Fruit fly (Drosophila melanogaster) whole organism, embryonic: ENCODE data around the gene CG42540.
A peak's percentile ranks its signal among the peaks of the same experiment; 100 is the strongest.

Source experiments
- Awh ChIP-seq: fragments of 200-800 bp; sonication (Bioruptor generic); IDR thresholded peaks from 2 replicates; pipeline ENCODE4, ENCODE4 v1.3.6; 2022; ENCODE audit warnings: missing biosample characterization, missing genetic modification characterization
- Blimp-1 ChIP-seq: fragments of 200-800 bp; sonication (Bioruptor generic); optimal IDR thresholded peaks from 3 replicates; lab custom pipeline; 2018; ENCODE audit warnings: missing biosample characterization, missing genetic modification characterization, mild to moderate bottlenecking, moderate library complexity, missing genetic modification reagents
- CG10209 ChIP-seq: fragments of 200-800 bp; sonication (Bioruptor generic); optimal IDR thresholded peaks from 3 replicates; lab custom pipeline; 2017; ENCODE audit warnings: missing biosample characterization, mild to moderate bottlenecking, missing genetic modification characterization, missing genetic modification reagents
- CG10431 ChIP-seq: fragments of 200-800 bp; sonication (Bioruptor generic); optimal IDR thresholded peaks from 3 replicates; lab custom pipeline; 2018; ENCODE audit warnings: missing biosample characterization, mild to moderate bottlenecking, missing genetic modification characterization
- CG10959 ChIP-seq: fragments of 200-800 bp; sonication (Bioruptor generic); IDR thresholded peaks from 2 replicates; pipeline ENCODE4 v1.3.6; 2022; ENCODE audit warnings: missing biosample characterization, missing genetic modification characterization
- CG10979 ChIP-seq: fragments of 200-800 bp; sonication (Bioruptor generic); optimal IDR thresholded peaks from 2 replicates; lab custom pipeline; 2018; ENCODE audit warnings: missing biosample characterization, mild to moderate bottlenecking, missing genetic modification characterization, moderate library complexity
- CG11695 ChIP-seq: fragments of 200-800 bp; sonication (Bioruptor generic); IDR thresholded peaks from 3 replicates; pipeline ENCODE4 v1.3.6; 2022; ENCODE audit warnings: missing biosample characterization, missing genetic modification characterization
- CG12155 ChIP-seq: fragments of 200-800 bp; sonication (Bioruptor generic); optimal IDR thresholded peaks from 3 replicates; lab custom pipeline; 2016; ENCODE audit warnings: missing biosample characterization, missing genetic modification characterization
- CG12659 ChIP-seq: fragments of 200-800 bp; sonication (Bioruptor generic); optimal IDR thresholded peaks from 3 replicates; lab custom pipeline; 2017; ENCODE audit warnings: mild to moderate bottlenecking, missing biosample characterization, missing genetic modification reagents, missing genetic modification characterization
- CG13424 ChIP-seq: fragments of 200-800 bp; sonication (Bioruptor generic); optimal IDR thresholded peaks from 2 replicates; lab custom pipeline; 2019; ENCODE audit warnings: missing biosample characterization, mild to moderate bottlenecking, missing genetic modification characterization, moderate library complexity
- CG14860 ChIP-seq: fragments of 200-800 bp; sonication (Bioruptor generic); IDR thresholded peaks from 3 replicates; pipeline ENCODE4 v1.3.6; 2022; ENCODE audit warnings: missing biosample characterization, missing genetic modification characterization; ENCODE audit not compliant: partially characterized antibody
- CG15514 ChIP-seq: fragments of 200-800 bp; sonication (Bioruptor generic); optimal IDR thresholded peaks from 3 replicates; lab custom pipeline; 2017; ENCODE audit warnings: missing biosample characterization, missing genetic modification characterization, mild to moderate bottlenecking, moderate library complexity, missing genetic modification reagents
- CG15696 ChIP-seq: fragments of 200-800 bp; sonication (Bioruptor generic); optimal IDR thresholded peaks from 2 replicates; lab custom pipeline; 2019; ENCODE audit warnings: missing biosample characterization, mild to moderate bottlenecking, missing genetic modification characterization, moderate library complexity
- CG16815 ChIP-seq: fragments of 200-800 bp; sonication (Bioruptor generic); optimal IDR thresholded peaks from 3 replicates; lab custom pipeline; 2017; ENCODE audit warnings: missing biosample characterization, mild to moderate bottlenecking, missing genetic modification characterization
- CG17328 ChIP-seq: fragments of 200-800 bp; sonication (Bioruptor generic); IDR thresholded peaks from 2 replicates; pipeline ENCODE4 v1.3.6; 2022; ENCODE audit warnings: missing biosample characterization, missing genetic modification characterization
- CG17359 ChIP-seq: fragments of 200-800 bp; sonication (Bioruptor generic); optimal IDR thresholded peaks from 3 replicates; lab custom pipeline; 2018; ENCODE audit warnings: missing biosample characterization, mild to moderate bottlenecking, missing genetic modification characterization, moderate library complexity
- CG2199 ChIP-seq: fragments of 200-800 bp; sonication (Bioruptor generic); IDR thresholded peaks from 3 replicates; pipeline ENCODE4 v1.3.6; 2022; ENCODE audit warnings: missing biosample characterization, missing genetic modification characterization
- CG2678 ChIP-seq: fragments of 200-800 bp; sonication (Bioruptor generic); optimal IDR thresholded peaks from 3 replicates; lab custom pipeline; 2019; ENCODE audit warnings: missing biosample characterization, mild to moderate bottlenecking, missing genetic modification characterization, moderate library complexity
- CG2889 ChIP-seq: fragments of 200-800 bp; sonication (Bioruptor generic); IDR thresholded peaks from 3 replicates; pipeline ENCODE4 v1.3.6; 2022; ENCODE audit warnings: missing biosample characterization, missing genetic modification characterization
- CG5245 ChIP-seq: fragments of 200-800 bp; sonication (Bioruptor generic); optimal IDR thresholded peaks from 3 replicates; lab custom pipeline; 2016; ENCODE audit warnings: missing biosample characterization, missing genetic modification characterization
- CG7928 ChIP-seq: fragments of 200-800 bp; sonication (Bioruptor generic); optimal IDR thresholded peaks from 2 replicates; lab custom pipeline; 2017; ENCODE audit warnings: missing biosample characterization, mild to moderate bottlenecking, missing genetic modification characterization
- D19A ChIP-seq: fragments of 200-800 bp; optimal IDR thresholded peaks from 3 replicates; lab custom pipeline; 2019; ENCODE audit warnings: missing biosample characterization, mild to moderate bottlenecking, missing genetic modification characterization, moderate library complexity
- Dp ChIP-seq: fragments of 200-800 bp; sonication (Bioruptor generic); optimal IDR thresholded peaks from 2 replicates; lab custom pipeline; 2018; ENCODE audit warnings: missing biosample characterization, mild to moderate bottlenecking, missing genetic modification characterization, moderate library complexity
- Hsf ChIP-seq: fragments of 200-800 bp; sonication (Bioruptor generic); optimal IDR thresholded peaks from 3 replicates; lab custom pipeline; 2016; ENCODE audit warnings: missing biosample characterization, missing genetic modification characterization
- Poxn ChIP-seq: fragments of 200-800 bp; sonication (Bioruptor generic); IDR thresholded peaks from 2 replicates; pipeline ENCODE4 v1.3.6; 2022; ENCODE audit warnings: missing biosample characterization, missing genetic modification characterization
- Rfx ChIP-seq: fragments of 200-800 bp; sonication (Bioruptor generic); IDR thresholded peaks from 2 replicates; pipeline ENCODE4 v1.3.6; 2022; ENCODE audit warnings: missing biosample characterization, missing genetic modification characterization
- Rx ChIP-seq: fragments of 200-800 bp; sonication (Bioruptor generic); IDR thresholded peaks from 2 replicates; pipeline ENCODE4 v1.3.6; 2022; ENCODE audit warnings: missing biosample characterization, missing genetic modification characterization
- Six4 ChIP-seq: fragments of 200-800 bp; sonication (Bioruptor generic); optimal IDR thresholded peaks from 2 replicates; lab custom pipeline; 2016; ENCODE audit warnings: missing biosample characterization, missing genetic modification characterization
- Sry-δ ChIP-seq: fragments of 200-800 bp; sonication (Bioruptor generic); optimal IDR thresholded peaks from 2 replicates; lab custom pipeline; 2016; ENCODE audit warnings: missing biosample characterization, missing genetic modification characterization
- bsh ChIP-seq, 2 experiments: fragments of 200-800 bp; sonication (Bioruptor generic); optimal IDR thresholded peaks; 2 replicates each; lab custom pipeline; 2017 to 2018; ENCODE audit warnings: mild to moderate bottlenecking in 2 of 2, missing biosample characterization in 2 of 2, missing genetic modification characterization in 2 of 2, moderate library complexity in 1 of 2
- chinmo ChIP-seq: fragments of 200-800 bp; sonication (Bioruptor generic); IDR thresholded peaks from 4 replicates; pipeline ENCODE4 v1.3.6; 2022; ENCODE audit warnings: missing biosample characterization, missing genetic modification characterization; ENCODE audit not compliant: partially characterized antibody
- dysf ChIP-seq: fragments of 200-800 bp; sonication (Bioruptor generic); IDR thresholded peaks from 3 replicates; pipeline ENCODE4 v1.3.6; 2022; ENCODE audit warnings: missing biosample characterization, missing genetic modification characterization
- gce ChIP-seq: fragments of 200-800 bp; sonication (Bioruptor generic); IDR thresholded peaks from 3 replicates; pipeline ENCODE4 v1.3.6; 2022; ENCODE audit warnings: missing biosample characterization, missing genetic modification characterization
- grn ChIP-seq: fragments of 200-800 bp; sonication (Bioruptor generic); optimal IDR thresholded peaks from 3 replicates; lab custom pipeline; 2017; ENCODE audit warnings: missing biosample characterization, missing genetic modification characterization
- gro ChIP-seq: fragments of 200-800 bp; sonication (Bioruptor generic); optimal IDR thresholded peaks from 2 replicates; lab custom pipeline; 2016; ENCODE audit warnings: missing biosample characterization, missing genetic modification characterization
- gsb-n ChIP-seq: fragments of 200-800 bp; sonication (Bioruptor generic); optimal IDR thresholded peaks from 3 replicates; lab custom pipeline; 2018; ENCODE audit warnings: missing biosample characterization, mild to moderate bottlenecking, missing genetic modification characterization
- hbn ChIP-seq: fragments of 200-800 bp; sonication (Bioruptor generic); IDR thresholded peaks from 2 replicates; pipeline ENCODE4 v1.3.6; 2022; ENCODE audit warnings: missing biosample characterization, missing genetic modification characterization; ENCODE audit not compliant: partially characterized antibody
- nerfin-1 ChIP-seq: fragments of 200-800 bp; sonication (Bioruptor generic); optimal IDR thresholded peaks from 3 replicates; lab custom pipeline; 2019; ENCODE audit warnings: missing biosample characterization, mild to moderate bottlenecking, missing genetic modification characterization, moderate library complexity
- p53 ChIP-seq: fragments of 200-800 bp; sonication (Bioruptor generic); optimal IDR thresholded peaks from 2 replicates; lab custom pipeline; 2016; ENCODE audit warnings: missing biosample characterization, missing genetic modification characterization
- pan ChIP-seq, 4 experiments: fragments of >200 bp in 3 of 4; fragments of 200-800 bp in 1 of 4; sonication (Bioruptor generic) in 1 of 4; optimal IDR thresholded peaks in 3 of 4; IDR thresholded peaks in 1 of 4; 2 replicates each; pipeline versions ENCODE4 v1.3.6 to Lab custom; 2017 to 2022; ENCODE audit warnings: missing biosample characterization in 2 of 4, missing genetic modification characterization in 2 of 4, mixed read lengths in 1 of 4
- phol ChIP-seq: fragments of 200-800 bp; sonication (Bioruptor generic); optimal IDR thresholded peaks from 3 replicates; lab custom pipeline; 2018; ENCODE audit warnings: missing biosample characterization, mild to moderate bottlenecking, missing genetic modification characterization, moderate library complexity
- prd ChIP-seq, 3 experiments: fragments of >200 bp in 2 of 3; fragments of 200-800 bp in 1 of 3; sonication (Bioruptor generic) in 1 of 3; optimal IDR thresholded peaks in 2 of 3; IDR thresholded peaks in 1 of 3; 2 replicates in 2 of 3; 3 replicates in 1 of 3; pipeline versions ENCODE4 v1.3.6 to Lab custom; 2017 to 2022; ENCODE audit warnings: missing biosample characterization in 1 of 3, missing genetic modification characterization in 1 of 3
- rib ChIP-seq: fragments of 200-800 bp; sonication (Bioruptor generic); IDR thresholded peaks from 2 replicates; pipeline ENCODE4 v1.3.6; 2022; ENCODE audit warnings: missing biosample characterization, missing genetic modification characterization
- sug ChIP-seq: fragments of 200-800 bp; optimal IDR thresholded peaks from 2 replicates; lab custom pipeline; 2019; ENCODE audit warnings: missing biosample characterization, mild to moderate bottlenecking, missing genetic modification characterization, moderate library complexity
- tap ChIP-seq: fragments of 200-800 bp; optimal IDR thresholded peaks from 3 replicates; lab custom pipeline; 2019; ENCODE audit warnings: missing biosample characterization, mild to moderate bottlenecking, missing genetic modification characterization, moderate library complexity
- unpg ChIP-seq: fragments of 200-800 bp; sonication (Bioruptor generic); optimal IDR thresholded peaks from 3 replicates; lab custom pipeline; 2018; ENCODE audit warnings: missing biosample characterization, mild to moderate bottlenecking, missing genetic modification characterization, moderate library complexity
- zfh1 ChIP-seq: fragments of 200-800 bp; sonication (Bioruptor generic); IDR thresholded peaks from 3 replicates; pipeline ENCODE4 v1.3.6; 2022; ENCODE audit warnings: missing biosample characterization, missing genetic modification characterization

Gene CG42540

DNA sequence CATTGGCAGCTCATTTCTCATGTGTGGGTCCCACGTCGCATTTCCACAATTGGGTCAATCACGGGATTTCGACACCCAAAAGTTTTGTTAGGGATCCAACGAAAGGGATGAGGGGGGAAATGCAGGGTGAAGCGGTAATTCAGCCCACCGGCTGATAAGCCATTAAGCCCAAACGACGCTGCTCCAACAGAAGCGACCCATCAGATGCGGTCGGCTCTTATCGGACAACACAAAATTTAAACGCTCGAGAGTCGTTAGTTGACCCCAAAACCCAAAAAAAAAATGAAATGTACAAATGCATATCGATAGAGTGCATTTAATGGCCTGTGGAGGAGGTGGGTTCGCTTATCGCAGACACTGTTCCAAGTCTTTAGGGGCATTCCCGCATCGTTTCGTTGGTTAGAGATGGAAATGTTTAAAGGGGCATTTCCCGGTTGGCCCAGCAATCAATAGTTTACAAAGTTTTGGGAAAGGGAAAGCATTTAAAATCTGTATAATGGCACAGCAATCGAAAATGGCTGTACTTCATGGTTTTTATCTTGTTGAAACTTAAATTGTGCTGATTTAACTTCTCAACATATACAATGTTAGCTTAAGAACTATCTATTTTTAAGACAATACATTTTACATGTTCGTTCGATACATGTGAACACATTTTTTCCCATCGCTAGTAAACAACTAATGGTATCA, 51.0 kb downstream of the CG42540 start (continued):
- TF ChIP-seq nerfin-1 (peak; percentile 2), gce (GFP tag; lab: Robert Waterston, UW) (0 out of 3 replicates have a peak, but pooled peaks have one; percentile 9), hbn (GFP tag; lab: Robert Waterston, UW) (no peak), tap (tag; lab: Kevin White, UChicago) (peak; percentile 5), Sry-δ (GFP tag; lab: Kevin White, UChicago) (peak; percentile 64), CG15696 (tag; lab: Kevin White, UChicago) (peak; percentile 28), pan (optimal IDR thresholded peaks at IDR 0.05; lab: Kevin White, UChicago) (no peak), pan (GFP tag; optimal IDR thresholded peaks at IDR 0.05 in 1 of 2, IDR thresholded peaks at IDR 0.05 in 1 of 2) (no peak), D19A (tag; lab: Kevin White, UChicago) (peak; percentile 33), CG17359 (tag; lab: Kevin White, UChicago) (peak; percentile 6), p53 (GFP tag; lab: Kevin White, UChicago) (no peak), CG13424 (tag; lab: Kevin White, UChicago) (peak; percentile 48), Six4 (GFP tag; lab: Kevin White, UChicago) (no peak), zfh1 (GFP tag; lab: Robert Waterston, UW) (0 out of 3 replicates have a peak, but pooled peaks have one; percentile 4), grn (GFP tag; lab: Kevin White, UChicago) (peak; percentile 52), Awh (GFP tag; lab: Robert Waterston, UW) (0 out of 2 replicates have a peak, but pooled peaks have one; percentile 14), gro (GFP tag; lab: Kevin White, UChicago) (no peak), CG10959 (GFP tag; lab: Robert Waterston, UW) (no peak), CG14860 (GFP tag; lab: Robert Waterston, UW) (peak; percentile 27; the same call in 1 of the 3 replicates), phol (tag; lab: Kevin White, UChicago) (peak; percentile 55), sug (tag; lab: Kevin White, UChicago) (no peak), bsh (GFP tag; optimal IDR thresholded peaks at IDR 0.05; lab: Kevin White, UChicago) (peak in 1 of 2 experiments; percentile 50), unpg (GFP tag; lab: Kevin White, UChicago) (peak; percentile 36), CG12659 (no peak), prd (optimal IDR thresholded peaks at IDR 0.05; lab: Kevin White, UChicago) (no peak), prd (GFP tag; IDR thresholded peaks at IDR 0.05; lab: Robert Waterston, UW) (peak; percentile 42; the same call in 1 of the 3 replicates), CG10209 (GFP tag; lab: Kevin White, UChicago) (peak; percentile 14), CG2678 (tag; lab: Kevin White, UChicago) (peak; percentile 40), rib (GFP tag; lab: Robert Waterston, UW) (no peak), Blimp-1 (GFP tag; lab: Kevin White, UChicago) (peak; percentile 77), CG2199 (0 out of 3 replicates have a peak, but pooled peaks have one; percentile 75), Hsf (GFP tag; lab: Kevin White, UChicago) (no peak), CG15514 (GFP tag; lab: Kevin White, UChicago) (no peak), gsb-n (tag; lab: Kevin White, UChicago) (no peak), chinmo (GFP tag; lab: Robert Waterston, UW) (no peak)

DNA sequence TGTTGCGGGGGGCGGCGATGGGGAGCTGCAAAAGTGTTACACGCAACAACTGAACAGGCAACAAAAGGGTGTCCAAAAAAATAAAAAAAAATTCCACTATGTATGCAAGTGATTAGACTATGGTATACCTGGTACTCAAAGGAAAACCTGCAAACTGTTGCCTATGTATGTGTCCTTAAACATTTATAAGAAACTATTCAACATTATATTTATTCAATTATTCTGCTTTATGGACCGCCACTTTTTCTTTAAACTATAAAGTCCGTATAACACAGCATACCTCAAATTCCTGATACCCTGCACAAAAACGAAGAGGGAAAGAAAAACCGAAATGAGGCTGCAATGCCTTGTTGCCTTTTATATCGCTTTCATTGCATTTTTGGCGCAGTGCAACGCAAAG, 51.8 kb downstream of the CG42540 start:
- TF ChIP-seq CG11695 = 0 out of 3 replicates have a peak, but pooled peaks have one; percentile 20
- no peak for TF ChIP-seq CG10431
- no peak for TF ChIP-seq Rfx (GFP tag; lab: Robert Waterston, UW)
- TF ChIP-seq CG5245 (GFP tag; lab: Kevin White, UChicago) = peak; percentile 30
- no peak for TF ChIP-seq CG12155 (GFP tag; lab: Kevin White, UChicago)
- TF ChIP-seq CG10979 (tag; lab: Kevin White, UChicago) = peak; percentile 78
- TF ChIP-seq Rx = peak; percentile 45; the same call in 1 of the 2 replicates
- TF ChIP-seq CG7928 (GFP tag; lab: Kevin White, UChicago) = no peak
- no peak for TF ChIP-seq grn (GFP tag; lab: Kevin White, UChicago)
- peak; percentile 12 for TF ChIP-seq CG16815
- TF ChIP-seq dysf (GFP tag; lab: Robert Waterston, UW) = peak; percentile 65; the same call in 2 of the 3 replicates
- no peak for TF ChIP-seq Poxn (GFP tag; lab: Robert Waterston, UW)
- no peak for TF ChIP-seq CG2889
- TF ChIP-seq Dp (GFP tag; lab: Kevin White, UChicago) = no peak
- TF ChIP-seq CG17328 = 0 out of 2 replicates have a peak, but pooled peaks have one; percentile 55
